Fruit fly (Drosophila melanogaster): Measurements from ENCODE around the gene CG3437.

DNA sequence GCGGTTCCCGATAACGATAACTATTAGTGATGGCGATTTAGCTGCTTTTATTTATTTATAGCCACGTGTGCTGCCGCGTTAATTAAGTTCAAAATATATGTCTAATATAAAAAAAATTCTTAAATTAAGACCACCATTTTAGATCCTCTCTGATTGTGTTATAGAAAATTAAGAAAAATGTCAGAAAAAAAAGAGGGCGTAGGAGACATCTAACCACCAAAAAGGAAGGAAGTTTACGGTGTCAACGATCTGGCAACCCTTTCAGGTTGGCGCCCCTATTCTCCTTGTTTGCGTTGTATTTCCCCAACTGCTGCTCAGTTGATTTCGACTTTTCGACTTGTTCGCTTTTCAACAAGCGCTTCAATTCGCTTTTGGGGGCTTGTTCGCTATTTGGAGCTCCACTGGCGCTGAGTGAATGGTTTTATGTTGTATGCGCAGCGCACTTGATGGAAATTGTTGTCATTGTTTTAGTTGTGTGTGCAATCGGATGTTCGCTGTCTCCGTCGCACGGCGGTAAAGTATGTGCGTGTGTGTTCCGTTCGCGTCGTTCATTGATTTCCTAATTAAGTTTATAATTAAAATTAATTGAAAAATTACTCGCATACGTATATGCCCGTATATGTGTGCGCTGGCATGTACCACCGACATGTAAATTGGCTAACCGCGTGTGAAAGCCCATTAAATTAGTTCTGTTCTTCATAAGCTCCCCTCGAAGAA, 3.5 kb upstream of the CG3437 start, which contains the start of the genes CG3434 and CG44838:
- TF ChIP-seq CG6854 (GFP tag; optimal IDR thresholded peaks at IDR 0.05) (peak; percentile 53), CG6276 (GFP tag; optimal IDR thresholded peaks at IDR 0.05) (peak; percentile 79), acj6 (GFP tag; optimal IDR thresholded peaks at IDR 0.05) (peak; percentile 77), CG3919 (GFP tag; optimal IDR thresholded peaks at IDR 0.05) (peak; percentile 76), Sox14 (GFP tag; optimal IDR thresholded peaks at IDR 0.05) (peak; percentile 86), svp (GFP tag) (peak; percentile 90), Eip78C (GFP tag) (peak; percentile 92), Sox15 (GFP tag; optimal IDR thresholded peaks at IDR 0.05) (peak; percentile 65)

Measured in whole organism, prepupa.